Fruit fly (Drosophila melanogaster) ovary, adult (tissue): ENCODE results near the gene Clk.

ENCODE experiments used
- CG17801 ChIP-seq: fragments of 200-800 bp; optimal IDR thresholded peaks from 2 replicates; lab custom pipeline; 2019; ENCODE audit warnings: missing biosample characterization, mild to moderate bottlenecking, missing genetic modification characterization, moderate library complexity; ENCODE audit not compliant: partially characterized antibody

Gene Clk

DNA sequence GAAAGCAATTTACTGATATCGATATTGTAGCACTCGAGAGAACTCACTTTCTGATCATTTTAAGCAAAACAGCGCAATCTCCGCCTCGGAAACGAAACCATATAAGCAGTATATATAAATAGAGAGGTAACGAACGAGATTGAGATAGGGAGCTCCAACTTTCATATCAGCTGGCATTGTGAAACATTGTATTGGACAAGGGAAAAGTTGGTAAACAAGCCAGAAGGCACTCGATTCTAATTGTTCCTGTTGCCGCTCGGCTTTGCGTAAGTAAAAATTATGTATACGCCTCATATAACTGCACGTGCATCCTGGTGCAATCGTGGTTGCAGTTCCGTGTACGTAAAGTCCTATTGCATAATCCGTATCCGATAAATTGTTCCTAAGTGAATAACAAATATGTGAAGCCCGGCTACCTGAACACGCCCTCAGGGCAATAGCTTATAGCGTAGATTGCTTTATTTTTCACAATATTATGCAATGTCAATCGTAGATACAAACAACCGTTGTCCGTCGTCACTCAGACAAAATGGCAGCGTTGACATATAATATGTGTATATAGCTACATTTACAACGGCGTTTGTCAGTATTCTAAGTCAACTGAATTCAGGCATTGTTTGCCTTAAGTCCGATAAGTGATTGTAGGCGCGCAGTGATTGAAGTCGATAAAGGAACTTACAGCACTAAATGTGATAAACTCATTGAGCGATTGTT lies 31.3 kb upstream of the Clk start:
- no peak for TF ChIP-seq CG17801 (GFP tag; lab: Kevin White, UChicago)

dm6 chr3L:7805336-7805803 lies 30.0 kb upstream of the Clk start:
- peak; percentile 58 for TF ChIP-seq CG17801 (GFP tag; lab: Kevin White, UChicago)

dm6 chr3L:7804406-7805327 lies 29.3 kb upstream of the Clk start:
- no peak for TF ChIP-seq CG17801 (GFP tag; lab: Kevin White, UChicago)

- TF ChIP-seq CG17801 (GFP tag; lab: Kevin White, UChicago) = no peak
Measured at dm6 chr3L:7801308-7801893, 26.0 kb upstream of the Clk start.

dm6 chr3L:7792775-7793174 lies 17.4 kb upstream of the Clk start:
- TF ChIP-seq CG17801 (GFP tag; lab: Kevin White, UChicago) = no peak

dm6 chr3L:7792249-7792648 lies 16.8 kb upstream of the Clk start:
- TF ChIP-seq CG17801 (GFP tag; lab: Kevin White, UChicago) = no peak

DNA sequence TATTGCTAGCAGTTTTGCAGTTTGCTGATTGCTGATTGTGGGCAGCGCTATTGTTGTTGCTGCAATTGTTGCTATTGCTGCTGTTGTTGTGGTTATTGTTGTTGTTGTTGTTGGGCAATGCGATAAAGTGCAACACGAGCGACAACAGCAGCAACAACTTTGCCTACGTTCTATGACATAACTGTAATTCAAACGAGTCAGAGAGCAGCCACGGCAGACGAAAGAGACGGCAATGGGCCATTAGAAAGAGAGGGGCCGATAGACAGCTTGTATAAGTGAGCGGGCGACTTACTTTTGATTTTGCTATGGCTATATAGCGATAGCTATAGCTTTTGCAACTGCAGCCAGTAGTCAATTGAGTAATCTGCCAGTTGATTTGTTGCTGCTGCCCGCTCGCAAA lies 14.8 kb upstream of the Clk start:
- TF ChIP-seq CG17801 (GFP tag; lab: Kevin White, UChicago) = no peak

DNA sequence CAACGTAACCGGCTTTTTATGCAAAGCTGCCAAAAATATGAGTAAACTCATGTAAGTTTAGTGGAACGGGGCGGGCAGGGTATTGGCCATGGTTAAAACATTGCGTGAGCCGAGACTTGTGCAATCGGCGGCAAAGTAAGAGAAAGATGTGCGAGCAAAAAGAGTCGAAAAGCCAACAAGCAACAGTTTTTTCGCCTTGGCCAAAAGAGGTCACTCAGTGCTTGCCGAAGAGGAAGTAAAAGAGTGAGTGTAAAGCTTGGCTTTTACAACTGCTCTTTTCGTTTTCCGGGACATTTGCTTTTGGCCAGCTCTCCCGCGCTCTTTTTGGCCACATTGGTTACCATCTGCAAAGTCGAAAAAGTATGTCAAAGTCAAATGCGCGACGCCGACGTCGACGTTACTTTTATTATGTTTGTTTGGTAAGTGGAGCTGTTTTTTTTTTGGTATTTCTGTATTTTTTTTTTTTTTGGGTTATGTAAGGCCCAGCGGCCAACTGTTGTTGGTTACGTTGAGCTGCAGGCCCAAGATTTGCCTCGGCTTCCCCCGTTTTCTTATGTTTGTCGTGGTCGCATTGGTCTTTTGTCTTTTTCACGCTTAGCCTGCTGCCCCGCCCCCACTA lies 12.5 kb upstream of the Clk start:
- no peak for TF ChIP-seq CG17801 (GFP tag; lab: Kevin White, UChicago)

DNA sequence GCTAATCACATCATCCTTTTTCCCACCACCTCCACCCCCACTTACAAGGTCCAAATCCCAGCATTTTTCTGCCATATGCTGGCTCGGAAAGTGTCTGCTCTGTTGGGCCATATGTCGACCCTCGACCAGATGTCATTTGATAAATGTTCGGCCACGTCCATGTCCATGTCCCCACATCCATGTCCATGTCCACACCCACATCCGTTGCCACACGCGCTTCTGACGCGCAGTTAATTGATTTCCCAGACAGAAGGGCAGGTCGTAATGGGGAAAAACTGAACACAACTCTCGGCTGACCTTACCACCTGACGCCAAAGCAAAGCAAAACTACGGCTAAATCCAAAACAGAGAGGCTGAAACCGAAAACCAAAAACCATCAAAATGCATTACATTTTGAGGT lies 11.6 kb upstream of the Clk start:
- TF ChIP-seq CG17801 (GFP tag; lab: Kevin White, UChicago) = no peak

- TF ChIP-seq CG17801 (GFP tag; lab: Kevin White, UChicago) = no peak
Measured at dm6 chr3L:7786263-7786662, 10.9 kb upstream of the Clk start.

DNA sequence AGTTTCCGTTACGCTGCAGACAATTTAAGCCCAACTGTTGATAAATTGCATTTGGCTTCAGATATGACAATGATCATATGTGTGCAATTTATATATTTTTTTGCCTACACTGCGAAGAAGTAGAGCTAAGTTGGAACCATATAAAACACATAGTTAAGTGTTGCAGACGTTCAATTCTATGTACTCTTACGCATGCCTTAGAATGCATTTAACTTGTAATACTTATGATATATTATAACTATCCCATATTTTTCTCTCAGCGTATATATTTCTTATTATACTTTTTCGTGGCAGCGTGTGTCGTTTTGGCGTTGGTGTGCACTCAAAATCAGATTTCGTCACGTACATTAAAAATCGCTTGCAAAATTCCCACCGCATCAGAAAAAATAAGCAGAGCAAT lies 8.0 kb upstream of the Clk start:
- TF ChIP-seq CG17801 (GFP tag; lab: Kevin White, UChicago) = peak; percentile 88

DNA sequence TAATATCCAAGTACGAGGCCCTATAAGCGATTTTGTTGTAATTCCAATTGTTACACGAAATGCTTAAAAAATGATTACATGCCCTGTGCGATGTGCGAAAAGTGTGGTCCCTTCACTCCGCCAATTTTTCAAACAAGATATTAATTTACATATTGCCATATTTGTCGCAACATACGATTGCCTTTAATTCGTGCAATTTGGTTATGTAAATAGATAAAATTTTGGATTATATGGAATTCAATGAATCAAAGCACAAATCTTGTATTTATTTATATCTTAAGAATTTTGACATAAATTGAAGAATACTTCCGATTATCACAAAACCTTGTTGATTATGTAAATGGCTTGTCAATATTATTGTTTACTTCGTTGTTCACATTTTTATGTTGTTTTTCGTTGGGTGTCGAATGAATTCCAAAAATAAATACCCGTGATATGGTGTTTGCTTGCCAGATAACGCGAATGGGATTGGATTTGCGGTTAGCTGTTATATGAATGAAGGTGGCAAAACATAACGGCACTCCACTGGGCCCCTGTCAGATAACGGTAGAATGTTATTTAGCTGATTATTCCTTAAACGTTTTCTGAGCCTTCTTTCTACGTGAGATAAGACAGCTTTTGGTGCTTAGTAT lies 6.8 kb upstream of the Clk start:
- no peak for TF ChIP-seq CG17801 (GFP tag; lab: Kevin White, UChicago)

DNA sequence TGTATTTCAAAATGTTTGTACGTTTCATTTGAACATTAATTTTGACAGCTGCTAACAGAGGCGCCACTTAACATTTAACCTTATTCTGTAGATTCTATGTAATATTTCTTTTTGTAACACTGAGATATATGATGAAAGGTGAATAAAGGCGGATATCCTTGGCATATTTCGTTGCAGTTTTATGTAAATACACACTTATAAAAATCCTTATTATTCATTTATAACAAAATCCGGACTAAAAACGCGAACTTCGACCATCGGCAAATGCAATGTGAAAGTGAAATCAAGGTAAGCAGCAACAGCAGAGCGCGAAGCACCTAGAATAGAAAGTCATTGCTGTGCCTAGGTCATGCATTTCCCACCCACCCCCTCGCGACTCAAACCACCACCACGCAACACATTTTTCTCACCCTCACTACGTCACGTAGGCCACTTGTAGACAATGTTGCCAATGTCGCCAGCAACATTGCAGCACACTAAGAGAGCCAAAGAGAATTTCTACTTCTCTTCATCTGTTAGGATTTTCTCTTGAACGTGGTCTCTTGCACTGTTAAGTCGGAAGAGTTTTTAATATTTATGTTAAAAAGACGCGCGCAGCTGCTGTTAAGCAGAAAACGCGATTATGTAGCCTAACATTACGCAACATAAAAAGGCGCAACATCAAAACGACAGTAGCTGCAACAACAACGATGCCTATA lies 6.1 kb upstream of the Clk start:
- TF ChIP-seq CG17801 (GFP tag; lab: Kevin White, UChicago) = no peak

- no peak for TF ChIP-seq CG17801 (GFP tag; lab: Kevin White, UChicago)
Measured at dm6 chr3L:7774698-7775097, 705 bp downstream of the Clk start.
